Fruit fly (Drosophila melanogaster) whole organism, embryonic: ENCODE measurements around the gene CG10254.

ENCODE experiments used
- ATbp ChIP-seq: fragments of 200-800 bp; sonication (Bioruptor generic); optimal IDR thresholded peaks from 2 replicates; lab custom pipeline; 2017; ENCODE audit warnings: missing biosample characterization, mild to moderate bottlenecking, missing genetic modification characterization, missing genetic modification reagents
- Aef1 ChIP-seq: fragments of 200-800 bp; sonication (Bioruptor generic); IDR thresholded peaks from 3 replicates; pipeline ENCODE4 v1.3.6; 2022; ENCODE audit warnings: missing biosample characterization, missing genetic modification characterization
- B-H2 ChIP-seq: fragments of 200-800 bp; sonication (Bioruptor generic); optimal IDR thresholded peaks from 2 replicates; lab custom pipeline; 2018; ENCODE audit warnings: missing biosample characterization, mild to moderate bottlenecking, missing genetic modification characterization
- BEAF-32 ChIP-seq: fragments of 200-800 bp; sonication (Bioruptor generic); optimal IDR thresholded peaks from 3 replicates; lab custom pipeline; 2017; ENCODE audit warnings: missing biosample characterization, missing genetic modification characterization, mild to moderate bottlenecking, moderate library complexity, missing genetic modification reagents
- Bgb ChIP-seq: fragments of 200-800 bp; sonication (Bioruptor generic); IDR thresholded peaks from 2 replicates; pipeline ENCODE4 v1.3.6; 2022; ENCODE audit warnings: missing biosample characterization, missing genetic modification characterization; ENCODE audit not compliant: partially characterized antibody
- CG10543 ChIP-seq: fragments of 200-800 bp; sonication (Bioruptor generic); optimal IDR thresholded peaks from 3 replicates; lab custom pipeline; 2017; ENCODE audit warnings: missing biosample characterization, mild to moderate bottlenecking, missing genetic modification characterization, moderate library complexity
- CG11085 ChIP-seq: fragments of 200-800 bp; sonication (Bioruptor generic); IDR thresholded peaks from 2 replicates; pipeline ENCODE4 v1.3.6; 2022; ENCODE audit warnings: missing biosample characterization, missing genetic modification characterization
- CG11695 ChIP-seq: fragments of 200-800 bp; sonication (Bioruptor generic); IDR thresholded peaks from 3 replicates; pipeline ENCODE4 v1.3.6; 2022; ENCODE audit warnings: missing biosample characterization, missing genetic modification characterization
- CG12155 ChIP-seq: fragments of 200-800 bp; sonication (Bioruptor generic); optimal IDR thresholded peaks from 3 replicates; lab custom pipeline; 2016; ENCODE audit warnings: missing biosample characterization, missing genetic modification characterization
- CG12236 ChIP-seq: fragments of 200-800 bp; sonication (Bioruptor generic); optimal IDR thresholded peaks from 2 replicates; lab custom pipeline; 2016; ENCODE audit warnings: missing biosample characterization, missing genetic modification characterization
- CG13424 ChIP-seq: fragments of 200-800 bp; sonication (Bioruptor generic); optimal IDR thresholded peaks from 2 replicates; lab custom pipeline; 2019; ENCODE audit warnings: missing biosample characterization, mild to moderate bottlenecking, missing genetic modification characterization, moderate library complexity
- CG14014 ChIP-seq: fragments of 200-800 bp; sonication (Bioruptor generic); IDR thresholded peaks from 2 replicates; pipeline ENCODE4 v1.3.6; 2022; ENCODE audit warnings: missing biosample characterization, missing genetic modification characterization
- CG14860 ChIP-seq: fragments of 200-800 bp; sonication (Bioruptor generic); IDR thresholded peaks from 3 replicates; pipeline ENCODE4 v1.3.6; 2022; ENCODE audit warnings: missing biosample characterization, missing genetic modification characterization; ENCODE audit not compliant: partially characterized antibody
- CG1529 ChIP-seq: fragments of 200-800 bp; sonication (Bioruptor generic); optimal IDR thresholded peaks from 3 replicates; lab custom pipeline; 2018; ENCODE audit warnings: missing biosample characterization, missing genetic modification characterization
- CG18262 ChIP-seq: fragments of 200-800 bp; optimal IDR thresholded peaks from 3 replicates; lab custom pipeline; 2019; ENCODE audit warnings: missing biosample characterization, mild to moderate bottlenecking, missing genetic modification characterization, moderate library complexity
- CG2889 ChIP-seq: fragments of 200-800 bp; sonication (Bioruptor generic); IDR thresholded peaks from 3 replicates; pipeline ENCODE4 v1.3.6; 2022; ENCODE audit warnings: missing biosample characterization, missing genetic modification characterization
- CG3838 ChIP-seq: fragments of 200-800 bp; sonication (Bioruptor generic); optimal IDR thresholded peaks from 3 replicates; lab custom pipeline; 2016; ENCODE audit warnings: missing biosample characterization, missing genetic modification characterization
- CG3995 ChIP-seq: fragments of 200-800 bp; sonication (Bioruptor generic); optimal IDR thresholded peaks from 3 replicates; lab custom pipeline; 2016; ENCODE audit warnings: missing biosample characterization, missing genetic modification characterization
- CG4617 ChIP-seq: fragments of 200-800 bp; sonication (Bioruptor generic); optimal IDR thresholded peaks from 3 replicates; lab custom pipeline; 2016; ENCODE audit warnings: missing biosample characterization, missing genetic modification characterization, borderline replicate concordance
- CG4820 ChIP-seq: fragments of 200-800 bp; sonication (Bioruptor generic); optimal IDR thresholded peaks from 3 replicates; lab custom pipeline; 2016; ENCODE audit warnings: missing biosample characterization, missing genetic modification characterization
- CG6272 ChIP-seq: fragments of 200-800 bp; sonication (Bioruptor generic); IDR thresholded peaks from 2 replicates; pipeline ENCODE4 v1.3.6; 2022; ENCODE audit warnings: missing biosample characterization, missing genetic modification characterization
- CG7556 ChIP-seq: fragments of 200-800 bp; sonication (Bioruptor generic); optimal IDR thresholded peaks from 2 replicates; lab custom pipeline; 2017; ENCODE audit warnings: missing biosample characterization, mild to moderate bottlenecking, missing genetic modification characterization
- CG8359 ChIP-seq: fragments of 200-800 bp; sonication (Bioruptor generic); optimal IDR thresholded peaks from 2 replicates; lab custom pipeline; 2017; ENCODE audit warnings: missing biosample characterization, mild to moderate bottlenecking, missing genetic modification characterization, borderline replicate concordance
- Deaf1 ChIP-seq: fragments of 200-800 bp; optimal IDR thresholded peaks from 3 replicates; lab custom pipeline; 2019; ENCODE audit warnings: missing biosample characterization, mild to moderate bottlenecking, missing genetic modification characterization, moderate library complexity
- Dip2 ChIP-seq: fragments of 200-800 bp; sonication (Bioruptor generic); IDR thresholded peaks from 2 replicates; pipeline ENCODE4 v1.3.6; 2022; ENCODE audit warnings: missing biosample characterization, missing genetic modification characterization
- Doc2 ChIP-seq: fragments of 200-800 bp; sonication (Bioruptor generic); IDR thresholded peaks from 2 replicates; pipeline ENCODE4 v1.3.6; 2022; ENCODE audit warnings: missing biosample characterization, missing genetic modification characterization
- E2f1 ChIP-seq: fragments of 200-800 bp; sonication (Bioruptor generic); IDR thresholded peaks from 2 replicates; pipeline ENCODE4 v1.3.6; 2022; ENCODE audit warnings: missing biosample characterization, missing genetic modification characterization
- GATAe ChIP-seq: fragments of 200-800 bp; sonication (Bioruptor generic); conservative IDR thresholded peaks from 2 replicates; pipeline ENCODE4 v1.3.6; 2022; ENCODE audit warnings: missing biosample characterization, missing genetic modification characterization
- Hr39 ChIP-seq: fragments of >200 bp; optimal IDR thresholded peaks from 2 replicates; lab custom pipeline; 2017
- Lim3 ChIP-seq: fragments of 200-800 bp; sonication (Bioruptor generic); IDR thresholded peaks from 2 replicates; pipeline ENCODE4 v1.3.6; 2022; ENCODE audit warnings: missing biosample characterization, missing genetic modification characterization
- MBD-R2 ChIP-seq: fragments of 200-800 bp; sonication (Bioruptor generic); IDR thresholded peaks from 2 replicates; pipeline ENCODE4 v1.3.6; 2022; ENCODE audit warnings: missing biosample characterization, missing genetic modification characterization
- Optix ChIP-seq: fragments of 200-800 bp; sonication (Bioruptor generic); IDR thresholded peaks from 3 replicates; pipeline ENCODE4 v1.3.6; 2022; ENCODE audit warnings: missing biosample characterization, missing genetic modification characterization
- Sox102F ChIP-seq: fragments of 200-800 bp; sonication (Bioruptor generic); optimal IDR thresholded peaks from 2 replicates; lab custom pipeline; 2018; ENCODE audit warnings: missing biosample characterization, mild to moderate bottlenecking, missing genetic modification characterization, moderate library complexity
- Usf ChIP-seq: fragments of 200-800 bp; sonication (Bioruptor generic); optimal IDR thresholded peaks from 2 replicates; lab custom pipeline; 2017; ENCODE audit warnings: missing genotype, missing biosample characterization, missing genetic modification characterization
- Xrp1 ChIP-seq: fragments of 200-800 bp; sonication (Bioruptor generic); IDR thresholded peaks from 2 replicates; pipeline ENCODE4 v1.3.6; 2022; ENCODE audit warnings: missing biosample characterization, missing genetic modification characterization
- amos ChIP-seq: fragments of 200-800 bp; sonication (Bioruptor generic); IDR thresholded peaks from 2 replicates; pipeline ENCODE4 v1.3.6; 2022; ENCODE audit warnings: missing biosample characterization, missing genetic modification characterization; ENCODE audit not compliant: partially characterized antibody
- bsh ChIP-seq, 2 experiments: fragments of 200-800 bp; sonication (Bioruptor generic); optimal IDR thresholded peaks; 2 replicates each; lab custom pipeline; 2017 to 2018; ENCODE audit warnings: mild to moderate bottlenecking in 2 of 2, missing biosample characterization in 2 of 2, missing genetic modification characterization in 2 of 2, moderate library complexity in 1 of 2
- cg ChIP-seq: fragments of 200-800 bp; sonication (Bioruptor generic); optimal IDR thresholded peaks from 3 replicates; lab custom pipeline; 2019; ENCODE audit warnings: missing biosample characterization, mild to moderate bottlenecking, missing genetic modification characterization, moderate library complexity
- esg ChIP-seq: fragments of 200-800 bp; sonication (Bioruptor generic); conservative IDR thresholded peaks from 2 replicates; pipeline ENCODE4 v1.3.6; 2022; ENCODE audit warnings: missing biosample characterization, missing genetic modification characterization
- fu2 ChIP-seq: fragments of 200-800 bp; sonication (Bioruptor generic); optimal IDR thresholded peaks from 2 replicates; lab custom pipeline; 2016; ENCODE audit warnings: missing biosample characterization, missing genetic modification characterization
- gsb ChIP-seq: fragments of 200-800 bp; sonication (Bioruptor generic); IDR thresholded peaks from 2 replicates; pipeline ENCODE4 v1.3.6; 2022; ENCODE audit warnings: missing biosample characterization, missing genetic modification characterization
- jigr1 ChIP-seq: fragments of 200-800 bp; sonication (Bioruptor generic); IDR thresholded peaks from 3 replicates; pipeline ENCODE4 v1.3.6; 2022; ENCODE audit warnings: missing biosample characterization, missing genetic modification characterization
- jing ChIP-seq: fragments of 200-800 bp; sonication (Bioruptor generic); optimal IDR thresholded peaks from 2 replicates; lab custom pipeline; 2018; ENCODE audit warnings: missing biosample characterization, mild to moderate bottlenecking, missing genetic modification characterization
- lola ChIP-seq, 3 experiments: fragments of >200 bp in 2 of 3; fragments of 200-800 bp in 1 of 3; sonication (Bioruptor generic) in 1 of 3; optimal IDR thresholded peaks; 2 replicates each; lab custom pipeline; 2017 to 2019; ENCODE audit warnings: missing biosample characterization in 3 of 3, missing genetic modification characterization in 3 of 3, mild to moderate bottlenecking in 1 of 3, moderate library complexity in 1 of 3
- nau ChIP-seq: fragments of 200-800 bp; sonication (Bioruptor generic); optimal IDR thresholded peaks from 3 replicates; lab custom pipeline; 2017; ENCODE audit warnings: missing biosample characterization, mild to moderate bottlenecking, missing genetic modification characterization, missing genetic modification reagents
- nom ChIP-seq: fragments of 200-800 bp; sonication (Bioruptor generic); optimal IDR thresholded peaks from 2 replicates; lab custom pipeline; 2017; ENCODE audit warnings: missing biosample characterization, missing genetic modification characterization, mild to moderate bottlenecking, moderate library complexity, missing genetic modification reagents
- oc ChIP-seq: fragments of 200-800 bp; sonication (Bioruptor generic); optimal IDR thresholded peaks from 2 replicates; lab custom pipeline; 2018; ENCODE audit warnings: missing biosample characterization, mild to moderate bottlenecking, missing genetic modification characterization, moderate library complexity
- prd ChIP-seq, 3 experiments: fragments of >200 bp in 2 of 3; fragments of 200-800 bp in 1 of 3; sonication (Bioruptor generic) in 1 of 3; optimal IDR thresholded peaks in 2 of 3; IDR thresholded peaks in 1 of 3; 2 replicates in 2 of 3; 3 replicates in 1 of 3; pipeline versions ENCODE4 v1.3.6 to Lab custom; 2017 to 2022; ENCODE audit warnings: missing biosample characterization in 1 of 3, missing genetic modification characterization in 1 of 3
- trem ChIP-seq: fragments of 200-800 bp; optimal IDR thresholded peaks from 3 replicates; lab custom pipeline; 2019; ENCODE audit warnings: missing biosample characterization, mild to moderate bottlenecking, missing genetic modification characterization, moderate library complexity
- wor ChIP-seq: fragments of 200-800 bp; sonication (Bioruptor generic); IDR thresholded peaks from 2 replicates; pipeline ENCODE4 v1.3.6; 2022; ENCODE audit warnings: missing biosample characterization, missing genetic modification characterization

CG10254 gene

dm6 chr3R:23726740-23727139, 32.0 kb upstream of the CG10254 start (continued):
- TF ChIP-seq wor (GFP tag; lab: Robert Waterston, UW): 0 out of 2 replicates have a peak, but pooled peaks have one; percentile 34
- TF ChIP-seq CG6272 (GFP tag; lab: Robert Waterston, UW): peak; percentile 43; the same call in 1 of the 2 replicates
- TF ChIP-seq CG7556 (GFP tag; lab: Kevin White, UChicago): peak; percentile 82
- peak; percentile 46 for TF ChIP-seq ATbp
- TF ChIP-seq lola (GFP tag; optimal IDR thresholded peaks at IDR 0.05; lab: Kevin White, UChicago): no peak
- TF ChIP-seq CG1529 (GFP tag; lab: Kevin White, UChicago): no peak
- no peak for TF ChIP-seq prd (optimal IDR thresholded peaks at IDR 0.05; lab: Kevin White, UChicago)
- peak; percentile 78 for TF ChIP-seq prd (GFP tag; IDR thresholded peaks at IDR 0.05; lab: Robert Waterston, UW)
- TF ChIP-seq Hr39 (lab: Kevin White, UChicago): no peak
- TF ChIP-seq jing (GFP tag; lab: Kevin White, UChicago): peak; percentile 22
- TF ChIP-seq CG11695 (GFP tag; lab: Robert Waterston, UW): peak; percentile 86
- peak; percentile 58; the same call in 1 of the 2 replicates for TF ChIP-seq MBD-R2 (GFP tag; lab: Robert Waterston, UW)
- peak; percentile 63 for TF ChIP-seq CG13424
- TF ChIP-seq CG14014: peak; percentile 86
- peak; percentile 73 for TF ChIP-seq E2f1 (GFP tag; lab: Robert Waterston, UW)
- peak; percentile 78; the same call in 1 of the 3 replicates for TF ChIP-seq CG2889 (GFP tag; lab: Robert Waterston, UW)
- TF ChIP-seq Usf (GFP tag; lab: Kevin White, UChicago): peak; percentile 64
- TF ChIP-seq amos: no peak
- peak; percentile 2 for TF ChIP-seq CG8359 (GFP tag; lab: Kevin White, UChicago)
- peak; percentile 75 for TF ChIP-seq gsb
- peak; percentile 81 for TF ChIP-seq Sox102F (GFP tag; lab: Kevin White, UChicago)
- peak; percentile 1 for TF ChIP-seq trem (tag; lab: Kevin White, UChicago)
- peak; percentile 30 for TF ChIP-seq CG3838
- no peak for TF ChIP-seq Bgb
- no peak for TF ChIP-seq CG12236 (GFP tag; lab: Kevin White, UChicago)
- TF ChIP-seq Aef1 (GFP tag; lab: Robert Waterston, UW): peak; percentile 80
- peak; percentile 15 to 69 for TF ChIP-seq bsh (GFP tag; optimal IDR thresholded peaks at IDR 0.05; lab: Kevin White, UChicago)
- TF ChIP-seq CG4617 (GFP tag; lab: Kevin White, UChicago): peak; percentile 16
- peak; percentile 65 for TF ChIP-seq CG18262
- TF ChIP-seq nom (GFP tag; lab: Kevin White, UChicago): no peak
- no peak for TF ChIP-seq oc
- peak; percentile 51 for TF ChIP-seq CG3995 (GFP tag; lab: Kevin White, UChicago)
- peak; percentile 75 for TF ChIP-seq Xrp1 (GFP tag; lab: Robert Waterston, UW)
- TF ChIP-seq esg (GFP tag; lab: Robert Waterston, UW): peak; percentile 70
- TF ChIP-seq CG10543: no peak
- peak; percentile 63 for TF ChIP-seq Deaf1 (tag; lab: Kevin White, UChicago)
- TF ChIP-seq Optix (GFP tag; lab: Robert Waterston, UW): no peak
- peak; percentile 60 for TF ChIP-seq nau (GFP tag; lab: Kevin White, UChicago)
- TF ChIP-seq BEAF-32 (GFP tag; lab: Kevin White, UChicago): no peak
- no peak for TF ChIP-seq Dip2 (GFP tag; lab: Robert Waterston, UW)
- no peak for TF ChIP-seq Lim3 (GFP tag; lab: Robert Waterston, UW)
- no peak for TF ChIP-seq CG14860 (GFP tag; lab: Robert Waterston, UW)
- TF ChIP-seq jigr1 (GFP tag; lab: Robert Waterston, UW): peak; percentile 60; the same call in 1 of the 3 replicates
- no peak for TF ChIP-seq Doc2
- peak; percentile 52 for TF ChIP-seq CG4820 (GFP tag; lab: Kevin White, UChicago)
- TF ChIP-seq fu2: peak; percentile 65
- peak; percentile 57 for TF ChIP-seq B-H2
- TF ChIP-seq CG12155: peak; percentile 84
- peak; percentile 62; the same call in 1 of the 2 replicates for TF ChIP-seq CG11085 (GFP tag; lab: Robert Waterston, UW)
- no peak for TF ChIP-seq cg (GFP tag; lab: Kevin White, UChicago)
- TF ChIP-seq GATAe (GFP tag; lab: Robert Waterston, UW): peak; percentile 74
